Worm (Caenorhabditis elegans): ENCODE results near the gene C28A5.6.

Gene C28A5.6

ce11 chrIII:4429402-4429801, at the start of gene C28A5.6:
Gene C28A5.6 (minus strand): TSS chrIII:4429502.
- TF ChIP-seq unc-62 (GFP tag; optimal IDR thresholded peaks at IDR 0.05) = no peak

- TF ChIP-seq unc-62 (GFP tag; optimal IDR thresholded peaks at IDR 0.05) = no peak
These were observed 48.2 kb upstream of the C28A5.6 start, which contains the start of gene ins-17 for ce11 chrIII:4477472-4477871. Gene ins-17 (minus strand): TSS chrIII:4477572.

ce11 chrIII:4476806-4477205, 47.5 kb upstream of the C28A5.6 start:
- TF ChIP-seq unc-62 (GFP tag; optimal IDR thresholded peaks at IDR 0.05) = no peak

- no peak for TF ChIP-seq unc-62 (GFP tag; optimal IDR thresholded peaks at IDR 0.05)
These were observed 47.0 kb upstream of the C28A5.6 start for ce11 chrIII:4476313-4476712.

- no peak for TF ChIP-seq unc-62 (GFP tag; optimal IDR thresholded peaks at IDR 0.05)
These were observed 46.2 kb upstream of the C28A5.6 start, which contains the start of gene rps-1 for ce11 chrIII:4475428-4475968. Gene rps-1 (plus strand): TSS chrIII:4475918.

ce11 chrIII:4474908-4475307, 45.6 kb upstream of the C28A5.6 start, which contains the start of gene ifet-1:
Gene ifet-1 (minus strand): TSS chrIII:4475150.
- no peak for TF ChIP-seq unc-62 (GFP tag; optimal IDR thresholded peaks at IDR 0.05)

- no peak for TF ChIP-seq unc-62 (GFP tag; optimal IDR thresholded peaks at IDR 0.05)
These were observed 41.5 kb upstream of the C28A5.6 start for ce11 chrIII:4470793-4471192.

ce11 chrIII:4468812-4469211, 39.5 kb upstream of the C28A5.6 start, which contains the start of gene mstr-2:
Gene mstr-2 (plus strand): TSS chrIII:4469112.
- no peak for TF ChIP-seq unc-62 (GFP tag; optimal IDR thresholded peaks at IDR 0.05)

- TF ChIP-seq unc-62 (GFP tag; optimal IDR thresholded peaks at IDR 0.05) = no peak
These were observed 39.1 kb upstream of the C28A5.6 start for ce11 chrIII:4468390-4468789.

- no peak for TF ChIP-seq unc-62 (GFP tag; optimal IDR thresholded peaks at IDR 0.05)
These were observed 38.0 kb upstream of the C28A5.6 start, which contains the start of gene ndg-4 for ce11 chrIII:4467277-4467676. Gene ndg-4 (minus strand): TSS chrIII:4467377.

- no peak for TF ChIP-seq unc-62 (GFP tag; optimal IDR thresholded peaks at IDR 0.05)
These were observed 32.0 kb upstream of the C28A5.6 start for ce11 chrIII:4461337-4461736.

ce11 chrIII:4460242-4460641, 30.9 kb upstream of the C28A5.6 start:
- no peak for TF ChIP-seq unc-62 (GFP tag; optimal IDR thresholded peaks at IDR 0.05)

- no peak for TF ChIP-seq unc-62 (GFP tag; optimal IDR thresholded peaks at IDR 0.05)
These were observed 27.3 kb upstream of the C28A5.6 start for ce11 chrIII:4456579-4456978.

ce11 chrIII:4454919-4455318, 25.6 kb upstream of the C28A5.6 start:
- no peak for TF ChIP-seq unc-62 (GFP tag; optimal IDR thresholded peaks at IDR 0.05)

ce11 chrIII:4453768-4454167, 24.5 kb upstream of the C28A5.6 start:
- no peak for TF ChIP-seq unc-62 (GFP tag; optimal IDR thresholded peaks at IDR 0.05)

- no peak for TF ChIP-seq unc-62 (GFP tag; optimal IDR thresholded peaks at IDR 0.05)
These were observed 24.0 kb upstream of the C28A5.6 start for ce11 chrIII:4453301-4453700.

ce11 chrIII:4452749-4453148, 23.4 kb upstream of the C28A5.6 start:
- TF ChIP-seq unc-62 (GFP tag; optimal IDR thresholded peaks at IDR 0.05) = no peak
